Fruit fly (Drosophila melanogaster) whole organism, embryonic: ENCODE measurements around the gene CG13113.

ENCODE experiments used
- Adf1 ChIP-seq: fragments of 200-800 bp; sonication (Bioruptor generic); IDR thresholded peaks from 2 replicates; pipeline ENCODE4 v1.3.6; 2022; ENCODE audit warnings: missing biosample characterization, missing genetic modification characterization
- CG12942 ChIP-seq: fragments of 200-800 bp; sonication (Bioruptor generic); optimal IDR thresholded peaks from 3 replicates; lab custom pipeline; 2016; ENCODE audit warnings: missing biosample characterization, missing genetic modification characterization
- CG13123 ChIP-seq: fragments of 200-800 bp; sonication (Bioruptor generic); optimal IDR thresholded peaks from 2 replicates; lab custom pipeline; 2016; ENCODE audit warnings: missing biosample characterization, missing genetic modification characterization
- CG13287 ChIP-seq: fragments of 200-800 bp; sonication (Bioruptor generic); IDR thresholded peaks from 2 replicates; pipeline ENCODE4 v1.3.6; 2022; ENCODE audit warnings: missing biosample characterization, missing genetic modification characterization; ENCODE audit not compliant: partially characterized antibody
- CG13775 ChIP-seq: fragments of 200-800 bp; sonication (Bioruptor generic); optimal IDR thresholded peaks from 3 replicates; lab custom pipeline; 2017; ENCODE audit warnings: missing biosample characterization, mild to moderate bottlenecking, missing genetic modification characterization
- CG16813 ChIP-seq: fragments of 200-800 bp; sonication (Bioruptor generic); IDR thresholded peaks from 3 replicates; pipeline ENCODE4 v1.3.6; 2022; ENCODE audit warnings: missing biosample characterization, missing genetic modification characterization; ENCODE audit not compliant: partially characterized antibody
- CG16815 ChIP-seq: fragments of 200-800 bp; sonication (Bioruptor generic); optimal IDR thresholded peaks from 3 replicates; lab custom pipeline; 2017; ENCODE audit warnings: missing biosample characterization, mild to moderate bottlenecking, missing genetic modification characterization
- CG17359 ChIP-seq: fragments of 200-800 bp; sonication (Bioruptor generic); optimal IDR thresholded peaks from 3 replicates; lab custom pipeline; 2018; ENCODE audit warnings: missing biosample characterization, mild to moderate bottlenecking, missing genetic modification characterization, moderate library complexity
- CG17912 ChIP-seq: fragments of 200-800 bp; sonication (Bioruptor generic); optimal IDR thresholded peaks from 2 replicates; lab custom pipeline; 2018; ENCODE audit warnings: missing biosample characterization, mild to moderate bottlenecking, missing genetic modification characterization
- CG18011 ChIP-seq: fragments of 200-800 bp; sonication (Bioruptor generic); optimal IDR thresholded peaks from 2 replicates; lab custom pipeline; 2017; ENCODE audit warnings: missing biosample characterization, missing genetic modification characterization, mild to moderate bottlenecking, moderate library complexity, missing genotype
- CG18262 ChIP-seq: fragments of 200-800 bp; optimal IDR thresholded peaks from 3 replicates; lab custom pipeline; 2019; ENCODE audit warnings: missing biosample characterization, mild to moderate bottlenecking, missing genetic modification characterization, moderate library complexity
- CG3163 ChIP-seq: fragments of 200-800 bp; sonication (Bioruptor generic); optimal IDR thresholded peaks from 3 replicates; lab custom pipeline; 2016; ENCODE audit warnings: missing biosample characterization, missing genetic modification characterization
- CG33213 ChIP-seq: fragments of 200-800 bp; sonication (Bioruptor generic); optimal IDR thresholded peaks from 3 replicates; lab custom pipeline; 2016; ENCODE audit warnings: missing biosample characterization, missing genetic modification characterization
- CG34224 ChIP-seq: fragments of 200-800 bp; sonication (Bioruptor generic); IDR thresholded peaks from 3 replicates; pipeline ENCODE4 v1.3.6; 2022; ENCODE audit warnings: missing biosample characterization, missing genetic modification characterization; ENCODE audit not compliant: partially characterized antibody
- CG4854 ChIP-seq: fragments of 200-800 bp; sonication (Bioruptor generic); optimal IDR thresholded peaks from 2 replicates; lab custom pipeline; 2016; ENCODE audit warnings: missing biosample characterization, missing genetic modification characterization, inconsistent platforms
- CG9817 ChIP-seq: fragments of 200-800 bp; sonication (Bioruptor generic); optimal IDR thresholded peaks from 2 replicates; lab custom pipeline; 2018; ENCODE audit warnings: missing biosample characterization, mild to moderate bottlenecking, missing genetic modification characterization, moderate library complexity
- Dek ChIP-seq: fragments of 200-800 bp; sonication (Bioruptor generic); optimal IDR thresholded peaks from 3 replicates; lab custom pipeline; 2019; ENCODE audit warnings: missing biosample characterization, mild to moderate bottlenecking, missing genetic modification characterization, moderate library complexity
- Dip2 ChIP-seq: fragments of 200-800 bp; sonication (Bioruptor generic); IDR thresholded peaks from 2 replicates; pipeline ENCODE4 v1.3.6; 2022; ENCODE audit warnings: missing biosample characterization, missing genetic modification characterization
- Drgx ChIP-seq: fragments of 200-800 bp; sonication (Bioruptor generic); IDR thresholded peaks from 2 replicates; pipeline ENCODE4 v1.3.6; 2022; ENCODE audit warnings: missing biosample characterization, missing genetic modification characterization
- E2f2 ChIP-seq: fragments of 200-800 bp; sonication (Bioruptor generic); IDR thresholded peaks from 2 replicates; pipeline ENCODE4 v1.3.6; 2022; ENCODE audit warnings: missing biosample characterization, missing genetic modification characterization
- ERR ChIP-seq: fragments of 200-800 bp; sonication (Bioruptor generic); optimal IDR thresholded peaks from 2 replicates; lab custom pipeline; 2016; ENCODE audit warnings: missing biosample characterization, missing genetic modification characterization
- HLHmδ ChIP-seq: fragments of 200-800 bp; sonication (Bioruptor generic); optimal IDR thresholded peaks from 2 replicates; lab custom pipeline; 2018; ENCODE audit warnings: missing biosample characterization, mild to moderate bottlenecking, missing genetic modification characterization, moderate library complexity
- Kr ChIP-seq: fragments of 200-800 bp; sonication (Bioruptor generic); optimal IDR thresholded peaks from 2 replicates; lab custom pipeline; 2017; ENCODE audit warnings: missing biosample characterization, mild to moderate bottlenecking, missing genetic modification characterization
- Lpt ChIP-seq: fragments of >200 bp; optimal IDR thresholded peaks from 2 replicates; lab custom pipeline; 2018; ENCODE audit warnings: missing biosample characterization, missing genetic modification characterization
- MESR4 ChIP-seq: fragments of 200-800 bp; sonication (Bioruptor generic); optimal IDR thresholded peaks from 2 replicates; lab custom pipeline; 2018; ENCODE audit warnings: missing biosample characterization, mild to moderate bottlenecking, missing genetic modification characterization, moderate library complexity
- NC2α ChIP-seq: fragments of 200-800 bp; sonication (Bioruptor generic); optimal IDR thresholded peaks from 2 replicates; lab custom pipeline; 2016; ENCODE audit warnings: missing biosample characterization, missing genetic modification characterization
- NFAT ChIP-seq: fragments of 200-800 bp; sonication (Bioruptor generic); IDR thresholded peaks from 2 replicates; pipeline ENCODE4 v1.3.6; 2022; ENCODE audit warnings: missing biosample characterization, missing genetic modification characterization
- Opbp ChIP-seq: fragments of 200-800 bp; sonication (Bioruptor generic); IDR thresholded peaks from 3 replicates; pipeline ENCODE4 v1.3.6; 2022; ENCODE audit warnings: missing biosample characterization, missing genetic modification characterization; ENCODE audit not compliant: partially characterized antibody
- Pdp1 ChIP-seq, 2 experiments: fragments of 200-800 bp; sonication (Bioruptor generic); optimal IDR thresholded peaks; 3 replicates each; lab custom pipeline; 2016; ENCODE audit warnings: missing biosample characterization in 2 of 2, missing genetic modification characterization in 2 of 2, mild to moderate bottlenecking in 1 of 2, moderate library complexity in 1 of 2
- Spps ChIP-seq: fragments of 200-800 bp; sonication (Bioruptor generic); optimal IDR thresholded peaks from 2 replicates; lab custom pipeline; 2018; ENCODE audit warnings: missing biosample characterization, mild to moderate bottlenecking, missing genetic modification characterization
- Ssrp ChIP-seq: fragments of 200-800 bp; sonication (Bioruptor generic); optimal IDR thresholded peaks from 2 replicates; lab custom pipeline; 2018; ENCODE audit warnings: missing biosample characterization, mild to moderate bottlenecking, missing genetic modification characterization, moderate library complexity
- Stat92E ChIP-seq, 3 experiments: fragments of >200 bp in 2 of 3; fragments of 200-800 bp in 1 of 3; sonication (Bioruptor generic) in 1 of 3; optimal IDR thresholded peaks; 2 replicates each; lab custom pipeline; 2017 to 2019; ENCODE audit warnings: missing biosample characterization in 3 of 3, missing genetic modification characterization in 3 of 3, mild to moderate bottlenecking in 1 of 3, moderate library complexity in 1 of 3
- Taf1 ChIP-seq: fragments of 200-800 bp; sonication (Bioruptor generic); IDR thresholded peaks from 2 replicates; pipeline ENCODE4 v1.3.6; 2022; ENCODE audit warnings: missing biosample characterization, missing genetic modification characterization
- Usf ChIP-seq: fragments of 200-800 bp; sonication (Bioruptor generic); optimal IDR thresholded peaks from 2 replicates; lab custom pipeline; 2017; ENCODE audit warnings: missing genotype, missing biosample characterization, missing genetic modification characterization
- ac ChIP-seq: fragments of 200-800 bp; sonication (Bioruptor generic); optimal IDR thresholded peaks from 3 replicates; lab custom pipeline; 2017; ENCODE audit warnings: missing biosample characterization, mild to moderate bottlenecking, missing genetic modification characterization
- ato ChIP-seq: fragments of 200-800 bp; sonication (Bioruptor generic); IDR thresholded peaks from 2 replicates; pipeline ENCODE4 v1.3.6; 2022; ENCODE audit warnings: missing biosample characterization, missing genetic modification characterization; ENCODE audit not compliant: partially characterized antibody
- cg ChIP-seq: fragments of 200-800 bp; sonication (Bioruptor generic); optimal IDR thresholded peaks from 3 replicates; lab custom pipeline; 2019; ENCODE audit warnings: missing biosample characterization, mild to moderate bottlenecking, missing genetic modification characterization, moderate library complexity
- chif ChIP-seq, 2 experiments: fragments of 200-800 bp; sonication (Bioruptor generic); optimal IDR thresholded peaks; 3 replicates each; lab custom pipeline; 2016; ENCODE audit warnings: missing biosample characterization in 2 of 2, missing genetic modification characterization in 2 of 2
- grn ChIP-seq: fragments of 200-800 bp; sonication (Bioruptor generic); optimal IDR thresholded peaks from 3 replicates; lab custom pipeline; 2017; ENCODE audit warnings: missing biosample characterization, missing genetic modification characterization
- insv ChIP-seq, 2 experiments: fragments of 200-800 bp; sonication (Bioruptor generic); optimal IDR thresholded peaks; 3 replicates each; lab custom pipeline; 2016 to 2018; ENCODE audit warnings: missing biosample characterization in 2 of 2, missing genetic modification characterization in 2 of 2
- kni ChIP-seq: fragments of 200-800 bp; sonication (Bioruptor generic); optimal IDR thresholded peaks from 3 replicates; lab custom pipeline; 2017; ENCODE audit warnings: mild to moderate bottlenecking, missing biosample characterization, missing genetic modification reagents, missing genetic modification characterization
- lbe ChIP-seq: fragments of 200-800 bp; sonication (Bioruptor generic); optimal IDR thresholded peaks from 2 replicates; lab custom pipeline; 2016; ENCODE audit warnings: missing biosample characterization, mild to moderate bottlenecking, missing genetic modification characterization
- odd ChIP-seq: fragments of 200-800 bp; sonication (Bioruptor generic); optimal IDR thresholded peaks from 2 replicates; lab custom pipeline; 2017; ENCODE audit warnings: missing biosample characterization, mild to moderate bottlenecking, missing genetic modification characterization
- org-1 ChIP-seq: fragments of 200-800 bp; sonication (Bioruptor generic); optimal IDR thresholded peaks from 2 replicates; lab custom pipeline; 2017; ENCODE audit warnings: missing biosample characterization, missing genetic modification characterization
- pfk ChIP-seq: fragments of 200-800 bp; sonication (Bioruptor generic); optimal IDR thresholded peaks from 2 replicates; lab custom pipeline; 2018; ENCODE audit warnings: missing biosample characterization, mild to moderate bottlenecking, missing genetic modification characterization, moderate library complexity
- sens ChIP-seq: fragments of 200-800 bp; sonication (Bioruptor generic); peaks from one replicate; lab custom pipeline; 2016; ENCODE audit warnings: missing biosample characterization, missing genetic modification characterization
- slbo ChIP-seq: fragments of 200-800 bp; sonication (Bioruptor generic); IDR thresholded peaks from 2 replicates; pipeline ENCODE4 v1.3.6; 2022; ENCODE audit warnings: missing biosample characterization, missing genetic modification characterization
- sqz ChIP-seq: fragments of 200-800 bp; sonication (Bioruptor generic); optimal IDR thresholded peaks from 3 replicates; lab custom pipeline; 2018; ENCODE audit warnings: missing biosample characterization, mild to moderate bottlenecking, missing genetic modification characterization
- stc ChIP-seq: fragments of 200-800 bp; sonication (Bioruptor generic); IDR thresholded peaks from 2 replicates; pipeline ENCODE4 v1.3.6; 2022; ENCODE audit warnings: missing biosample characterization, missing genetic modification characterization
- tin ChIP-seq: fragments of 200-800 bp; sonication (Bioruptor generic); optimal IDR thresholded peaks from 3 replicates; lab custom pipeline; 2016; ENCODE audit warnings: missing biosample characterization, missing genetic modification characterization

Gene CG13113

dm6 chr2L:9505372-9506103 lies 38.4 kb upstream of the CG13113 start (continued):
- no peak for TF ChIP-seq Ssrp (tag; lab: Kevin White, UChicago)
- TF ChIP-seq Lpt (GFP tag; lab: Kevin White, UChicago) = no peak
- peak; percentile 48 for TF ChIP-seq CG17359 (tag; lab: Kevin White, UChicago)
- no peak for TF ChIP-seq CG16813
- TF ChIP-seq ac (GFP tag; lab: Kevin White, UChicago) = no peak
- TF ChIP-seq sens = peak; percentile 57
- no peak for TF ChIP-seq insv (GFP tag; optimal IDR thresholded peaks at IDR 0.05; lab: Kevin White, UChicago)
- TF ChIP-seq Spps (tag; lab: Kevin White, UChicago) = no peak
- no peak for TF ChIP-seq CG13123
- TF ChIP-seq odd = no peak
- no peak for TF ChIP-seq CG34224 (GFP tag; lab: Robert Waterston, UW)
- TF ChIP-seq Opbp (GFP tag; lab: Robert Waterston, UW) = no peak
- TF ChIP-seq CG16815 (GFP tag; lab: Kevin White, UChicago) = no peak
- TF ChIP-seq MESR4 = no peak
- TF ChIP-seq stc (GFP tag; lab: Robert Waterston, UW) = no peak
- TF ChIP-seq ato (GFP tag; lab: Robert Waterston, UW) = no peak
- TF ChIP-seq Adf1 (GFP tag; lab: Robert Waterston, UW) = no peak
- no peak for TF ChIP-seq CG13287 (GFP tag; lab: Robert Waterston, UW)
- TF ChIP-seq tin = no peak
- TF ChIP-seq HLHmδ (GFP tag; lab: Kevin White, UChicago) = no peak
- TF ChIP-seq CG18011 (GFP tag; lab: Kevin White, UChicago) = no peak
- TF ChIP-seq CG12942 = no peak
- TF ChIP-seq Pdp1 (GFP tag; optimal IDR thresholded peaks at IDR 0.05; lab: Kevin White, UChicago) = no peak
- peak; percentile 51 for TF ChIP-seq kni (GFP tag; lab: Kevin White, UChicago)
- TF ChIP-seq pfk (GFP tag; lab: Kevin White, UChicago) = no peak
- no peak for TF ChIP-seq CG13775
- peak; percentile 37 for TF ChIP-seq CG18262 (tag; lab: Kevin White, UChicago)
- no peak for TF ChIP-seq CG4854
- no peak for TF ChIP-seq Drgx (GFP tag; lab: Robert Waterston, UW)
- TF ChIP-seq NFAT (GFP tag; lab: Robert Waterston, UW) = no peak
- TF ChIP-seq Kr = no peak
- TF ChIP-seq sqz = no peak
- TF ChIP-seq CG17912 (GFP tag; lab: Kevin White, UChicago) = no peak
- no peak for TF ChIP-seq org-1
- TF ChIP-seq Dek = no peak
- TF ChIP-seq cg (GFP tag; lab: Kevin White, UChicago) = no peak
- TF ChIP-seq Dip2 = no peak
- TF ChIP-seq E2f2 (GFP tag; lab: Robert Waterston, UW) = no peak
- TF ChIP-seq Stat92E (GFP tag; optimal IDR thresholded peaks at IDR 0.05; lab: Kevin White, UChicago) = no peak
- no peak for TF ChIP-seq Usf (GFP tag; lab: Kevin White, UChicago)
- no peak for TF ChIP-seq grn (GFP tag; lab: Kevin White, UChicago)
- TF ChIP-seq chif (GFP tag; optimal IDR thresholded peaks at IDR 0.05; lab: Kevin White, UChicago) = no peak
- no peak for TF ChIP-seq lbe (GFP tag; lab: Kevin White, UChicago)
- no peak for TF ChIP-seq ERR
- no peak for TF ChIP-seq Taf1 (GFP tag; lab: Robert Waterston, UW)
- TF ChIP-seq CG9817 (tag; lab: Kevin White, UChicago) = no peak
- no peak for TF ChIP-seq CG33213 (GFP tag; lab: Kevin White, UChicago)
- TF ChIP-seq NC2α (GFP tag; lab: Kevin White, UChicago) = no peak
- TF ChIP-seq CG3163 (GFP tag; lab: Kevin White, UChicago) = no peak
- no peak for TF ChIP-seq slbo
